Worm (Caenorhabditis elegans) whole organism, late embryonic: ENCODE measurements around the gene zfp-3.

Experiments
- C38D4.7 ChIP-seq: fragments of 200-800 bp; sonication (Bioruptor generic); optimal IDR thresholded peaks from 2 replicates; lab custom pipeline; 2018; ENCODE audit warnings: mild to moderate bottlenecking, missing genetic modification characterization, moderate library complexity, missing compliant biosample characterization
- ama-1 ChIP-seq: fragments of 150-350 bp; optimal IDR thresholded peaks from 2 replicates; lab custom pipeline; 2014
- dmd-4 ChIP-seq: sonication (generic microtip); optimal IDR thresholded peaks from 2 replicates; lab custom pipeline; 2016; ENCODE audit warnings: borderline replicate concordance, missing genetic modification characterization, missing compliant biosample characterization
- fkh-10 ChIP-seq: fragments of 150-350 bp; optimal IDR thresholded peaks from 2 replicates; lab custom pipeline; 2014; ENCODE audit warnings: missing biosample characterization, missing genetic modification reagents, missing genetic modification characterization
- hlh-15 ChIP-seq: sonication (generic microtip); optimal IDR thresholded peaks from 2 replicates; lab custom pipeline; 2016; ENCODE audit warnings: missing genetic modification characterization, missing compliant biosample characterization
- hlh-30 ChIP-seq: sonication (generic microtip); optimal IDR thresholded peaks from 2 replicates; lab custom pipeline; 2017; ENCODE audit warnings: antibody characterized with exemption, missing genetic modification characterization, missing compliant biosample characterization; ENCODE audit not compliant: insufficient read depth
- pag-3 ChIP-seq: sonication (generic microtip); optimal IDR thresholded peaks from 2 replicates; lab custom pipeline; 2016; ENCODE audit warnings: missing compliant biosample characterization, missing genetic modification characterization, borderline replicate concordance
- pat-9 ChIP-seq: fragments of 200-800 bp; sonication (Bioruptor generic); optimal IDR thresholded peaks from 2 replicates; lab custom pipeline; 2018; ENCODE audit warnings: mild to moderate bottlenecking, missing genetic modification characterization, moderate library complexity, missing compliant biosample characterization
- pha-4 ChIP-seq: fragments of 150-350 bp; optimal IDR thresholded peaks from 2 replicates; lab custom pipeline; 2018; ENCODE audit warnings: missing biosample characterization, missing genetic modification reagents, missing genetic modification characterization
- sox-2 ChIP-seq: fragments of 200-800 bp; sonication (Bioruptor generic); IDR thresholded peaks from 2 replicates; pipeline ENCODE4 v1.3.6; 2022; ENCODE audit warnings: missing genetic modification reagents, missing genetic modification characterization, missing compliant biosample characterization
- tbx-7 ChIP-seq: sonication (generic microtip); optimal IDR thresholded peaks from 2 replicates; lab custom pipeline; 2016; ENCODE audit warnings: missing genotype, missing genetic modification characterization, missing compliant biosample characterization
- unc-42 ChIP-seq: sonication (generic microtip); optimal IDR thresholded peaks from 2 replicates; lab custom pipeline; 2016; ENCODE audit warnings: missing genotype, missing genetic modification characterization, missing compliant biosample characterization
- zip-5 ChIP-seq: sonication (generic microtip); optimal IDR thresholded peaks from 2 replicates; lab custom pipeline; 2016; ENCODE audit warnings: missing genetic modification characterization, missing compliant biosample characterization
- ztf-16 ChIP-seq: sonication (generic microtip); optimal IDR thresholded peaks from 2 replicates; lab custom pipeline; 2017; ENCODE audit warnings: missing genetic modification characterization, missing compliant biosample characterization

ce11 chrX:1468057-1468456 is 21.6 kb upstream of the zfp-3 start:
- no peak for TF ChIP-seq tbx-7 (tag; lab: Kevin White, UChicago)
- no peak for TF ChIP-seq sox-2
- no peak for TF ChIP-seq dmd-4 (tag; lab: Kevin White, UChicago)
- TF ChIP-seq hlh-15 (tag; lab: Kevin White, UChicago): no peak
- TF ChIP-seq pha-4 (tag; lab: Kevin White, UChicago): no peak
- TF ChIP-seq fkh-10: no peak
- TF ChIP-seq zip-5 (tag; lab: Kevin White, UChicago): no peak
- TF ChIP-seq hlh-30 (tag; lab: Kevin White, UChicago): no peak
- no peak for TF ChIP-seq C38D4.7 (GFP tag; lab: Kevin White, UChicago)
- TF ChIP-seq ztf-16 (tag; lab: Kevin White, UChicago): no peak
- no peak for TF ChIP-seq ama-1 (lab: Kevin White, UChicago)
- TF ChIP-seq unc-42 (tag; lab: Kevin White, UChicago): peak; percentile 62
- TF ChIP-seq pag-3 (tag; lab: Kevin White, UChicago): no peak
- TF ChIP-seq pat-9: no peak
